Fruit fly (Drosophila melanogaster): ENCODE data around the gene Nop56.

- TF ChIP-seq psq (optimal IDR thresholded peaks at IDR 0.05) (no peak), ttk (optimal IDR thresholded peaks at IDR 0.05) (no peak), h (optimal IDR thresholded peaks at IDR 0.05) (no peak), Myc (optimal IDR thresholded peaks at IDR 0.05) (no peak)
Observed at dm6 chr3R:22423996-22424395, 3.1 kb upstream of the Nop56 start.
